Worm (Caenorhabditis elegans) whole organism, L2 larva: ENCODE data around the gene Y60A3A.8.
A peak's percentile ranks its signal among the peaks of the same experiment; 100 is the strongest.

Experiments used
- C34F6.9 ChIP-seq: fragments of 150-350 bp; optimal IDR thresholded peaks from 2 replicates; lab custom pipeline; 2014; ENCODE audit warnings: missing biosample characterization, missing genetic modification characterization
- R02D3.7 ChIP-seq: fragments of 150-350 bp; optimal IDR thresholded peaks from 2 replicates; lab custom pipeline; 2014; ENCODE audit warnings: missing biosample characterization, missing genetic modification characterization
- ZK546.5 ChIP-seq: sonication (generic microtip); optimal IDR thresholded peaks from 2 replicates; lab custom pipeline; 2017; ENCODE audit warnings: missing biosample characterization, missing genetic modification characterization
- alr-1 ChIP-seq: fragments of 150-350 bp; optimal IDR thresholded peaks from 2 replicates; lab custom pipeline; 2014; ENCODE audit warnings: missing biosample characterization, missing genetic modification characterization
- aly-2 ChIP-seq: fragments of 150-350 bp; optimal IDR thresholded peaks from 2 replicates; lab custom pipeline; 2014; ENCODE audit warnings: missing biosample characterization, missing genetic modification characterization
- ama-1 ChIP-seq: fragments of 150-350 bp; optimal IDR thresholded peaks from 2 replicates; lab custom pipeline; 2018; ENCODE audit warnings: inconsistent platforms
- blmp-1 ChIP-seq: sonication (generic microtip); optimal IDR thresholded peaks from 2 replicates; lab custom pipeline; 2017; ENCODE audit warnings: missing genetic modification characterization, mild to moderate bottlenecking, missing compliant biosample characterization, antibody characterized with exemption, moderate library complexity; ENCODE audit not compliant: insufficient read depth
- ceh-16 ChIP-seq: fragments of 150-350 bp; optimal IDR thresholded peaks from 2 replicates; lab custom pipeline; 2014; ENCODE audit warnings: missing biosample characterization, missing genetic modification characterization
- crh-2 ChIP-seq: sonication (generic microtip); optimal IDR thresholded peaks from 2 replicates; lab custom pipeline; 2017; ENCODE audit warnings: missing biosample characterization, missing genetic modification characterization
- dmd-4 ChIP-seq: sonication (generic microtip); optimal IDR thresholded peaks from 2 replicates; lab custom pipeline; 2017; ENCODE audit warnings: missing biosample characterization, missing genetic modification characterization
- egl-27 ChIP-seq: sonication (generic microtip); optimal IDR thresholded peaks from 3 replicates; lab custom pipeline; 2017; ENCODE audit warnings: missing biosample characterization, missing genetic modification reagents, missing genetic modification characterization
- elt-1 ChIP-seq: fragments of 150-350 bp; optimal IDR thresholded peaks from 2 replicates; lab custom pipeline; 2014; ENCODE audit warnings: missing biosample characterization, missing genetic modification characterization
- elt-3 ChIP-seq: sonication (generic microtip); optimal IDR thresholded peaks from 2 replicates; lab custom pipeline; 2017; ENCODE audit warnings: missing biosample characterization, missing genetic modification characterization
- fos-1 ChIP-seq: fragments of 150-350 bp; optimal IDR thresholded peaks from 2 replicates; lab custom pipeline; 2014; ENCODE audit warnings: missing biosample characterization, missing genetic modification characterization
- gmeb-1 ChIP-seq: fragments of 150-350 bp; optimal IDR thresholded peaks from 2 replicates; lab custom pipeline; 2014; ENCODE audit warnings: missing biosample characterization, missing genetic modification characterization
- lin-13 ChIP-seq: fragments of 150-350 bp; optimal IDR thresholded peaks from 2 replicates; lab custom pipeline; 2014; ENCODE audit warnings: missing biosample characterization, missing genetic modification reagents, missing genetic modification characterization
- lin-39 ChIP-seq: fragments of 150-350 bp; optimal IDR thresholded peaks from 2 replicates; lab custom pipeline; 2014; ENCODE audit warnings: missing biosample characterization, missing genetic modification reagents, missing genetic modification characterization
- lsy-2 ChIP-seq, 2 experiments: fragments of 150-350 bp in 1 of 2; sonication (generic microtip) in 1 of 2; optimal IDR thresholded peaks; 2 replicates each; lab custom pipeline; 2014 to 2017; ENCODE audit warnings: missing biosample characterization in 2 of 2, missing genetic modification characterization in 2 of 2
- nhr-10 ChIP-seq: sonication (generic microtip); optimal IDR thresholded peaks from 2 replicates; lab custom pipeline; 2017; ENCODE audit warnings: missing biosample characterization, missing genetic modification characterization
- nhr-11 ChIP-seq: fragments of 150-350 bp; optimal IDR thresholded peaks from 2 replicates; lab custom pipeline; 2014; ENCODE audit warnings: missing biosample characterization, missing genetic modification characterization
- nhr-21 ChIP-seq: fragments of 150-350 bp; optimal IDR thresholded peaks from 2 replicates; lab custom pipeline; 2014; ENCODE audit warnings: missing biosample characterization, missing genetic modification characterization
- nhr-23 ChIP-seq: fragments of 150-350 bp; optimal IDR thresholded peaks from 2 replicates; lab custom pipeline; 2014; ENCODE audit warnings: missing biosample characterization, missing genetic modification reagents, missing genetic modification characterization
- nhr-6 ChIP-seq: fragments of 150-350 bp; optimal IDR thresholded peaks from 2 replicates; lab custom pipeline; 2014; ENCODE audit warnings: missing biosample characterization, missing genetic modification characterization
- sem-4 ChIP-seq: fragments of 150-350 bp; optimal IDR thresholded peaks from 2 replicates; lab custom pipeline; 2014; ENCODE audit warnings: missing biosample characterization, missing genetic modification reagents, missing genetic modification characterization
- sma-3 ChIP-seq: sonication (generic microtip); optimal IDR thresholded peaks from 2 replicates; lab custom pipeline; 2016; ENCODE audit warnings: missing genetic modification reagents, missing genetic modification characterization, missing compliant biosample characterization
- sma-9 ChIP-seq, 2 experiments: fragments of 150-350 bp in 1 of 2; sonication (generic microtip) in 1 of 2; optimal IDR thresholded peaks; 2 replicates each; lab custom pipeline; 2014 to 2016; ENCODE audit warnings: missing genetic modification characterization in 2 of 2, mild to moderate bottlenecking in 1 of 2, missing biosample characterization in 1 of 2, missing compliant biosample characterization in 1 of 2, missing genetic modification reagents in 1 of 2, moderate library complexity in 1 of 2
- unc-39 ChIP-seq: fragments of 150-350 bp; optimal IDR thresholded peaks from 2 replicates; lab custom pipeline; 2014; ENCODE audit warnings: missing biosample characterization, missing genetic modification characterization
- unc-55 ChIP-seq: fragments of 150-350 bp; sonication (generic microtip); optimal IDR thresholded peaks from 3 replicates; lab custom pipeline; 2014; ENCODE audit warnings: missing biosample characterization, missing genetic modification reagents, missing genetic modification characterization
- ztf-1 ChIP-seq: fragments of 200-800 bp; sonication (Bioruptor generic); conservative IDR thresholded peaks from 2 replicates; pipeline ENCODE4 v1.3.6; 2022; ENCODE audit warnings: missing genetic modification characterization, missing compliant biosample characterization
- ztf-4 ChIP-seq: fragments of 150-350 bp; optimal IDR thresholded peaks from 2 replicates; lab custom pipeline; 2014; ENCODE audit warnings: missing biosample characterization, missing genetic modification characterization

The Y60A3A.8 gene

ce11 chrV:19908854-19909253 lies 40.9 kb upstream of the Y60A3A.8 start:
- TF ChIP-seq sem-4: no peak
- no peak for TF ChIP-seq nhr-10
- TF ChIP-seq C34F6.9: peak; percentile 11
- no peak for TF ChIP-seq aly-2 (tag; lab: Kevin White, UChicago)
- peak; percentile 21 for TF ChIP-seq crh-2 (tag; lab: Kevin White, UChicago)
- TF ChIP-seq unc-55 (GFP tag; lab: Kevin White, UChicago): peak; percentile 29
- TF ChIP-seq lsy-2 (tag; optimal IDR thresholded peaks at IDR 0.05; lab: Kevin White, UChicago): peak; percentile 34 to 39
- TF ChIP-seq, all 48 proteins: peak for 4

- TF ChIP-seq lin-39 (tag; lab: Kevin White, UChicago) (no peak), crh-2 (tag; lab: Kevin White, UChicago) (no peak), ztf-4 (no peak)
Measured at ce11 chrV:19915973-19916605, 33.7 kb upstream of the Y60A3A.8 start, which contains the start of the genes chk-2 and Y60A3A.19. chk-2 (minus strand) TSS chrV:19916023. Y60A3A.19 (plus strand) TSS chrV:19916555.

- no peak for TF ChIP-seq C34F6.9
- TF ChIP-seq ztf-1 (GFP tag; lab: Robert Waterston, UW): no peak
- no peak for TF ChIP-seq nhr-21 (tag; lab: Kevin White, UChicago)
- no peak for TF ChIP-seq ama-1
- TF ChIP-seq nhr-23 (tag; lab: Kevin White, UChicago): no peak
- no peak for TF ChIP-seq ceh-16 (tag; lab: Kevin White, UChicago)
- no peak for TF ChIP-seq ZK546.5 (tag; lab: Kevin White, UChicago)
Measured at ce11 chrV:19922613-19923012, 27.2 kb upstream of the Y60A3A.8 start, which contains the start of gene Y60A3A.16. Y60A3A.16 (minus strand) TSS chrV:19922713.

ce11 chrV:19923924-19924323 lies 25.9 kb upstream of the Y60A3A.8 start, which contains the start of gene skr-4:
skr-4 (plus strand) TSS chrV:19924224.
- TF ChIP-seq unc-39: no peak
- no peak for TF ChIP-seq crh-2 (tag; lab: Kevin White, UChicago)
- no peak for TF ChIP-seq nhr-11 (tag; lab: Kevin White, UChicago)

ce11 chrV:19934223-19934622 lies 15.6 kb upstream of the Y60A3A.8 start, which contains the start of gene algn-7:
algn-7 (minus strand) TSS chrV:19934323.
- TF ChIP-seq ztf-4 (no peak), unc-55 (GFP tag; lab: Kevin White, UChicago) (no peak), C34F6.9 (no peak), gmeb-1 (tag; lab: Kevin White, UChicago) (no peak), blmp-1 (tag; lab: Kevin White, UChicago) (no peak), lin-13 (GFP tag; lab: Kevin White, UChicago) (no peak), fos-1 (no peak), aly-2 (tag; lab: Kevin White, UChicago) (no peak), lin-39 (tag; lab: Kevin White, UChicago) (no peak), egl-27 (tag; lab: Kevin White, UChicago) (no peak)

ce11 chrV:19936945-19937344 lies 12.8 kb upstream of the Y60A3A.8 start:
- TF ChIP-seq crh-2 (tag; lab: Kevin White, UChicago) (no peak), sem-4 (no peak), sma-9 (GFP tag; optimal IDR thresholded peaks at IDR 0.05; lab: Kevin White, UChicago) (no peak), sma-9 (tag; optimal IDR thresholded peaks at IDR 0.05; lab: Kevin White, UChicago) (no peak)

ce11 chrV:19946529-19946928 lies 3.2 kb upstream of the Y60A3A.8 start, which contains the start of gene dhs-24:
dhs-24 (minus strand) TSS chrV:19946629.
- TF ChIP-seq elt-1 (tag; lab: Kevin White, UChicago) (no peak), R02D3.7 (no peak), alr-1 (tag; lab: Kevin White, UChicago) (no peak), sma-3 (GFP tag; lab: Kevin White, UChicago) (no peak), elt-3 (tag; lab: Kevin White, UChicago) (no peak), blmp-1 (tag; lab: Kevin White, UChicago) (no peak), dmd-4 (tag; lab: Kevin White, UChicago) (no peak), ZK546.5 (tag; lab: Kevin White, UChicago) (no peak), nhr-6 (tag; lab: Kevin White, UChicago) (no peak), fos-1 (no peak)
